Worm (Caenorhabditis elegans): Measurements from ENCODE around the gene F15H10.10.

Gene F15H10.10

ce11 chrV:10398431-10398830 is 18.4 kb downstream of the F15H10.10 start, which contains the start of gene ugt-2 (continued):
- TF ChIP-seq tra-1 (GFP tag; IDR thresholded peaks at IDR 0.05), result no peak
- TF ChIP-seq cey-2 (tag; optimal IDR thresholded peaks at IDR 0.05; ENCODE audit: borderline replicate concordance, insufficient read depth), result no peak
- TF ChIP-seq nhr-42 (GFP tag; IDR thresholded peaks at IDR 0.05), result no peak
- no peak for TF ChIP-seq unc-130 (GFP tag; optimal IDR thresholded peaks at IDR 0.05)
- TF ChIP-seq R02D3.7 (tag; optimal IDR thresholded peaks at IDR 0.05), result no peak
- TF ChIP-seq Y75B8A.6 (GFP tag; IDR thresholded peaks at IDR 0.05), result no peak

ce11 chrV:10395173-10395766 is 21.6 kb downstream of the F15H10.10 start, which contains the start of the genes col-151 and ugt-1:
TSS of gene col-151 (minus strand) at chrV:10395223.
TSS of gene ugt-1 (plus strand) at chrV:10395663.
- TF ChIP-seq daf-16 (GFP tag; optimal IDR thresholded peaks at IDR 0.05) (no peak), daf-16 (tag; optimal IDR thresholded peaks at IDR 0.05) (peak; percentile 41), zfp-3 (GFP tag; conservative IDR thresholded peaks at IDR 0.05) (no peak), hlh-11 (tag; optimal IDR thresholded peaks at IDR 0.05) (peak; percentile 15), lin-38 (GFP tag; IDR thresholded peaks at IDR 0.05) (no peak), dmd-6 (GFP tag; IDR thresholded peaks at IDR 0.05) (peak; percentile 46), T20F7.1 (GFP tag; optimal IDR thresholded peaks at IDR 0.05) (no peak), saeg-2 (GFP tag; IDR thresholded peaks at IDR 0.05) (no peak), pqm-1 (tag; optimal IDR thresholded peaks at IDR 0.05) (peak; percentile 67), php-3 (GFP tag; IDR thresholded peaks at IDR 0.05) (no peak), dmd-9 (GFP tag; IDR thresholded peaks at IDR 0.05) (no peak), sdz-12 (GFP tag; optimal IDR thresholded peaks at IDR 0.05) (no peak), unc-62 (GFP tag; optimal IDR thresholded peaks at IDR 0.05 in 1 of 2) (no peak), unc-62 (tag; optimal IDR thresholded peaks at IDR 0.05) (no peak), hmg-1.1 (GFP tag; IDR thresholded peaks at IDR 0.05) (no peak), nhr-41 (GFP tag; IDR thresholded peaks at IDR 0.05) (no peak), pha-4 (GFP tag; IDR thresholded peaks at IDR 0.05) (no peak), pha-4 (tag; optimal IDR thresholded peaks at IDR 0.05) (no peak), nhr-28 (tag; optimal IDR thresholded peaks at IDR 0.05) (peak; percentile 63), dve-1 (tag; optimal IDR thresholded peaks at IDR 0.05; ENCODE audit: insufficient read depth) (peak; percentile 34)

- TF ChIP-seq nhr-237 (tag; optimal IDR thresholded peaks at IDR 0.05) (no peak), set-16 (GFP tag; IDR thresholded peaks at IDR 0.05) (peak; percentile 87; the same call in 1 of the 2 replicates)
Observed at ce11 chrV:10393708-10394107, 23.1 kb downstream of the F15H10.10 start.

- TF ChIP-seq mxl-3 (GFP tag; optimal IDR thresholded peaks at IDR 0.05) (peak; percentile 12), ztf-11 (tag; optimal IDR thresholded peaks at IDR 0.05) (no peak), mxl-2 (GFP tag; conservative IDR thresholded peaks at IDR 0.05) (no peak), dmd-6 (GFP tag; IDR thresholded peaks at IDR 0.05) (no peak), nhr-102 (tag; optimal IDR thresholded peaks at IDR 0.05) (no peak), skn-1 (tag; optimal IDR thresholded peaks at IDR 0.05) (no peak), hlh-11 (tag; optimal IDR thresholded peaks at IDR 0.05) (no peak), F37D6.2 (tag; optimal IDR thresholded peaks at IDR 0.05) (no peak), aly-2 (tag; optimal IDR thresholded peaks at IDR 0.05) (no peak), unc-62 (GFP tag; optimal IDR thresholded peaks at IDR 0.05 in 1 of 2) (peak in 1 of 2 experiments; percentile 56), unc-62 (tag; optimal IDR thresholded peaks at IDR 0.05) (no peak), nhr-28 (tag; optimal IDR thresholded peaks at IDR 0.05) (peak; percentile 88), ZK337.2 (GFP tag; IDR thresholded peaks at IDR 0.05) (no peak), nhr-25 (tag; optimal IDR thresholded peaks at IDR 0.05; ENCODE audit: borderline replicate concordance, insufficient read depth) (no peak), nhr-42 (GFP tag; IDR thresholded peaks at IDR 0.05) (no peak), dmd-8 (GFP tag; IDR thresholded peaks at IDR 0.05) (no peak), T26A8.4 (GFP tag; IDR thresholded peaks at IDR 0.05) (no peak), egl-43 (GFP tag; IDR thresholded peaks at IDR 0.05) (no peak), nhr-41 (GFP tag; IDR thresholded peaks at IDR 0.05) (no peak), D1046.2 (GFP tag; IDR thresholded peaks at IDR 0.05) (no peak), hif-1 (tag; optimal IDR thresholded peaks at IDR 0.05) (no peak), hmg-1.1 (GFP tag; IDR thresholded peaks at IDR 0.05) (no peak), tag-97 (GFP tag; IDR thresholded peaks at IDR 0.05) (no peak)
Observed at ce11 chrV:10388318-10388717, 28.5 kb downstream of the F15H10.10 start, which contains the start of gene AC3.5. TSS of gene AC3.5 (plus strand) at chrV:10388527.
